Fruit fly (Drosophila melanogaster) whole organism, embryonic: ENCODE measurements around the gene CG6040.
A peak's percentile ranks its signal among the peaks of the same experiment; 100 is the strongest.

ENCODE experiments used
- Awh ChIP-seq: fragments of 200-800 bp; sonication (Bioruptor generic); IDR thresholded peaks from 2 replicates; pipeline ENCODE4, ENCODE4 v1.3.6; 2022; ENCODE audit warnings: missing biosample characterization, missing genetic modification characterization
- CG11696 ChIP-seq: fragments of 200-800 bp; sonication (Bioruptor generic); IDR thresholded peaks from 2 replicates; pipeline ENCODE4 v1.3.6; 2022; ENCODE audit warnings: missing biosample characterization, missing genetic modification characterization
- CG11723 ChIP-seq: fragments of 200-800 bp; sonication (Bioruptor generic); optimal IDR thresholded peaks from 2 replicates; lab custom pipeline; 2017; ENCODE audit warnings: missing biosample characterization, mild to moderate bottlenecking, missing genetic modification characterization
- CG12391 ChIP-seq: fragments of 200-800 bp; sonication (Bioruptor generic); optimal IDR thresholded peaks from 3 replicates; lab custom pipeline; 2018; ENCODE audit warnings: missing biosample characterization, mild to moderate bottlenecking, missing genetic modification characterization, moderate library complexity
- CG13624 ChIP-seq: fragments of 200-800 bp; sonication (Bioruptor generic); optimal IDR thresholded peaks from 2 replicates; lab custom pipeline; 2016; ENCODE audit warnings: missing biosample characterization, missing genetic modification characterization
- CG14014 ChIP-seq: fragments of 200-800 bp; sonication (Bioruptor generic); IDR thresholded peaks from 2 replicates; pipeline ENCODE4 v1.3.6; 2022; ENCODE audit warnings: missing biosample characterization, missing genetic modification characterization
- CG17328 ChIP-seq: fragments of 200-800 bp; sonication (Bioruptor generic); IDR thresholded peaks from 2 replicates; pipeline ENCODE4 v1.3.6; 2022; ENCODE audit warnings: missing biosample characterization, missing genetic modification characterization
- CG17361 ChIP-seq: fragments of 200-800 bp; sonication (Bioruptor generic); IDR thresholded peaks from 3 replicates; pipeline ENCODE4 v1.3.6; 2022; ENCODE audit warnings: missing biosample characterization, missing genetic modification characterization
- CG30431 ChIP-seq: fragments of 200-800 bp; sonication (Bioruptor generic); optimal IDR thresholded peaks from 2 replicates; lab custom pipeline; 2017; ENCODE audit warnings: missing biosample characterization, missing genetic modification characterization
- CG3065 ChIP-seq: fragments of 200-800 bp; sonication (Bioruptor generic); optimal IDR thresholded peaks from 2 replicates; lab custom pipeline; 2016; ENCODE audit warnings: missing biosample characterization, missing genetic modification characterization
- CG32767 ChIP-seq: fragments of 200-800 bp; sonication (Bioruptor generic); IDR thresholded peaks from 2 replicates; pipeline ENCODE4 v1.3.6; 2022; ENCODE audit warnings: missing biosample characterization, missing genetic modification characterization
- CG7839 ChIP-seq: fragments of 200-800 bp; sonication (Bioruptor generic); optimal IDR thresholded peaks from 3 replicates; lab custom pipeline; 2018; ENCODE audit warnings: missing biosample characterization, mild to moderate bottlenecking, missing genetic modification characterization, moderate library complexity
- CG8089 ChIP-seq: fragments of 200-800 bp; sonication (Bioruptor generic); optimal IDR thresholded peaks from 3 replicates; lab custom pipeline; 2016; ENCODE audit warnings: missing biosample characterization, missing genetic modification characterization
- CG9876 ChIP-seq: fragments of 200-800 bp; sonication (Bioruptor generic); optimal IDR thresholded peaks from 2 replicates; lab custom pipeline; 2016; ENCODE audit warnings: missing biosample characterization, missing genetic modification characterization
- Dll ChIP-seq: fragments of 200-800 bp; sonication (Bioruptor generic); IDR thresholded peaks from 4 replicates; pipeline ENCODE4 v1.3.6; 2022; ENCODE audit warnings: missing biosample characterization, missing genetic modification characterization; ENCODE audit not compliant: partially characterized antibody
- Doc2 ChIP-seq: fragments of 200-800 bp; sonication (Bioruptor generic); IDR thresholded peaks from 2 replicates; pipeline ENCODE4 v1.3.6; 2022; ENCODE audit warnings: missing biosample characterization, missing genetic modification characterization
- E2f1 ChIP-seq: fragments of 200-800 bp; sonication (Bioruptor generic); IDR thresholded peaks from 2 replicates; pipeline ENCODE4 v1.3.6; 2022; ENCODE audit warnings: missing biosample characterization, missing genetic modification characterization
- Fer3 ChIP-seq: fragments of 200-800 bp; sonication (Bioruptor generic); optimal IDR thresholded peaks from 2 replicates; lab custom pipeline; 2018; ENCODE audit warnings: missing biosample characterization, mild to moderate bottlenecking, missing genetic modification characterization, moderate library complexity
- HLHmδ ChIP-seq: fragments of 200-800 bp; sonication (Bioruptor generic); optimal IDR thresholded peaks from 2 replicates; lab custom pipeline; 2018; ENCODE audit warnings: missing biosample characterization, mild to moderate bottlenecking, missing genetic modification characterization, moderate library complexity
- Hey ChIP-seq: fragments of 200-800 bp; sonication (Bioruptor generic); optimal IDR thresholded peaks from 3 replicates; lab custom pipeline; 2018; ENCODE audit warnings: missing biosample characterization, mild to moderate bottlenecking, missing genetic modification characterization
- NC2α ChIP-seq: fragments of 200-800 bp; sonication (Bioruptor generic); optimal IDR thresholded peaks from 2 replicates; lab custom pipeline; 2016; ENCODE audit warnings: missing biosample characterization, missing genetic modification characterization
- NFAT ChIP-seq: fragments of 200-800 bp; sonication (Bioruptor generic); IDR thresholded peaks from 2 replicates; pipeline ENCODE4 v1.3.6; 2022; ENCODE audit warnings: missing biosample characterization, missing genetic modification characterization
- Side ChIP-seq: fragments of 200-800 bp; sonication (Bioruptor generic); optimal IDR thresholded peaks from 2 replicates; lab custom pipeline; 2016; ENCODE audit warnings: missing biosample characterization, missing genetic modification characterization
- Ssrp ChIP-seq: fragments of 200-800 bp; sonication (Bioruptor generic); optimal IDR thresholded peaks from 2 replicates; lab custom pipeline; 2018; ENCODE audit warnings: missing biosample characterization, mild to moderate bottlenecking, missing genetic modification characterization, moderate library complexity
- TFAM ChIP-seq: fragments of 200-800 bp; sonication (Bioruptor generic); optimal IDR thresholded peaks from 2 replicates; lab custom pipeline; 2017; ENCODE audit warnings: missing biosample characterization, missing genetic modification characterization, inconsistent platforms
- Xrp1 ChIP-seq: fragments of 200-800 bp; sonication (Bioruptor generic); IDR thresholded peaks from 2 replicates; pipeline ENCODE4 v1.3.6; 2022; ENCODE audit warnings: missing biosample characterization, missing genetic modification characterization
- abd-A ChIP-seq: fragments of 200-800 bp; sonication (Bioruptor generic); optimal IDR thresholded peaks from 3 replicates; lab custom pipeline; 2019; ENCODE audit warnings: missing biosample characterization, mild to moderate bottlenecking, missing genetic modification characterization, moderate library complexity
- ara ChIP-seq: fragments of 200-800 bp; sonication (Bioruptor generic); IDR thresholded peaks from 2 replicates; pipeline ENCODE4 v1.3.6; 2022; ENCODE audit warnings: missing biosample characterization, missing genetic modification characterization
- croc ChIP-seq: fragments of 200-800 bp; sonication (Bioruptor generic); conservative IDR thresholded peaks from 3 replicates; pipeline ENCODE4 v1.3.6; 2022; ENCODE audit warnings: missing biosample characterization, missing genetic modification characterization
- dmrt99B ChIP-seq: fragments of 200-800 bp; sonication (Bioruptor generic); optimal IDR thresholded peaks from 2 replicates; lab custom pipeline; 2018; ENCODE audit warnings: missing biosample characterization, mild to moderate bottlenecking, missing genetic modification characterization, moderate library complexity
- fd64A ChIP-seq: fragments of 200-800 bp; sonication (Bioruptor generic); optimal IDR thresholded peaks from 3 replicates; lab custom pipeline; 2018; ENCODE audit warnings: missing biosample characterization, mild to moderate bottlenecking, missing genetic modification characterization
- fu2 ChIP-seq: fragments of 200-800 bp; sonication (Bioruptor generic); optimal IDR thresholded peaks from 2 replicates; lab custom pipeline; 2016; ENCODE audit warnings: missing biosample characterization, missing genetic modification characterization
- hbn ChIP-seq: fragments of 200-800 bp; sonication (Bioruptor generic); IDR thresholded peaks from 2 replicates; pipeline ENCODE4 v1.3.6; 2022; ENCODE audit warnings: missing biosample characterization, missing genetic modification characterization; ENCODE audit not compliant: partially characterized antibody
- hkb ChIP-seq, 2 experiments: fragments of 200-800 bp in 1 of 2; fragments of >200 bp in 1 of 2; sonication (Bioruptor generic) in 1 of 2; IDR thresholded peaks in 1 of 2; optimal IDR thresholded peaks in 1 of 2; 2 replicates each; pipeline versions ENCODE4 v1.3.6 to Lab custom; 2017 to 2022; ENCODE audit warnings: missing biosample characterization in 1 of 2, missing genetic modification characterization in 1 of 2
- kni ChIP-seq: fragments of 200-800 bp; sonication (Bioruptor generic); optimal IDR thresholded peaks from 3 replicates; lab custom pipeline; 2017; ENCODE audit warnings: mild to moderate bottlenecking, missing biosample characterization, missing genetic modification reagents, missing genetic modification characterization
- knrl ChIP-seq: fragments of 200-800 bp; sonication (Bioruptor generic); IDR thresholded peaks from 3 replicates; pipeline ENCODE4 v1.3.6; 2022; ENCODE audit warnings: missing biosample characterization, missing genetic modification characterization; ENCODE audit not compliant: partially characterized antibody
- mld ChIP-seq: fragments of 200-800 bp; sonication (Bioruptor generic); IDR thresholded peaks from 3 replicates; pipeline ENCODE4 v1.3.6; 2022; ENCODE audit warnings: missing biosample characterization, missing genetic modification characterization; ENCODE audit not compliant: partially characterized antibody
- nau ChIP-seq: fragments of 200-800 bp; sonication (Bioruptor generic); optimal IDR thresholded peaks from 3 replicates; lab custom pipeline; 2017; ENCODE audit warnings: missing biosample characterization, mild to moderate bottlenecking, missing genetic modification characterization, missing genetic modification reagents
- nerfin-2 ChIP-seq: fragments of 200-800 bp; sonication (Bioruptor generic); IDR thresholded peaks from 2 replicates; pipeline ENCODE4 v1.3.6; 2022; ENCODE audit warnings: missing biosample characterization, missing genetic modification characterization; ENCODE audit not compliant: partially characterized antibody
- odd ChIP-seq: fragments of 200-800 bp; sonication (Bioruptor generic); optimal IDR thresholded peaks from 2 replicates; lab custom pipeline; 2017; ENCODE audit warnings: missing biosample characterization, mild to moderate bottlenecking, missing genetic modification characterization
- pan ChIP-seq, 4 experiments: fragments of >200 bp in 3 of 4; fragments of 200-800 bp in 1 of 4; sonication (Bioruptor generic) in 1 of 4; optimal IDR thresholded peaks in 3 of 4; IDR thresholded peaks in 1 of 4; 2 replicates each; pipeline versions ENCODE4 v1.3.6 to Lab custom; 2017 to 2022; ENCODE audit warnings: missing biosample characterization in 2 of 4, missing genetic modification characterization in 2 of 4, mixed read lengths in 1 of 4
- shn ChIP-seq: fragments of 200-800 bp; sonication (Bioruptor generic); optimal IDR thresholded peaks from 3 replicates; lab custom pipeline; 2016; ENCODE audit warnings: missing biosample characterization, missing genetic modification characterization
- sna ChIP-seq: fragments of 200-800 bp; sonication (Bioruptor generic); IDR thresholded peaks from 2 replicates; pipeline ENCODE4 v1.3.6; 2022; ENCODE audit warnings: missing biosample characterization, missing genetic modification characterization; ENCODE audit not compliant: partially characterized antibody
- stwl ChIP-seq: fragments of 200-800 bp; sonication (Bioruptor generic); optimal IDR thresholded peaks from 3 replicates; lab custom pipeline; 2018; ENCODE audit warnings: missing biosample characterization, mild to moderate bottlenecking, missing genetic modification characterization, moderate library complexity
- tna ChIP-seq: fragments of 200-800 bp; sonication (Bioruptor generic); IDR thresholded peaks from 2 replicates; pipeline ENCODE4 v1.3.6; 2022; ENCODE audit warnings: missing biosample characterization, missing genetic modification characterization; ENCODE audit not compliant: partially characterized antibody
- toy ChIP-seq: fragments of 200-800 bp; sonication (Bioruptor generic); IDR thresholded peaks from 2 replicates; pipeline ENCODE4 v1.3.6; 2022; ENCODE audit warnings: missing biosample characterization, missing genetic modification characterization
- wor ChIP-seq: fragments of 200-800 bp; sonication (Bioruptor generic); IDR thresholded peaks from 2 replicates; pipeline ENCODE4 v1.3.6; 2022; ENCODE audit warnings: missing biosample characterization, missing genetic modification characterization
- zen ChIP-seq: fragments of 200-800 bp; sonication (Bioruptor generic); optimal IDR thresholded peaks from 3 replicates; lab custom pipeline; 2018; ENCODE audit warnings: missing biosample characterization, mild to moderate bottlenecking, missing genetic modification characterization, moderate library complexity

The CG6040 gene

DNA sequence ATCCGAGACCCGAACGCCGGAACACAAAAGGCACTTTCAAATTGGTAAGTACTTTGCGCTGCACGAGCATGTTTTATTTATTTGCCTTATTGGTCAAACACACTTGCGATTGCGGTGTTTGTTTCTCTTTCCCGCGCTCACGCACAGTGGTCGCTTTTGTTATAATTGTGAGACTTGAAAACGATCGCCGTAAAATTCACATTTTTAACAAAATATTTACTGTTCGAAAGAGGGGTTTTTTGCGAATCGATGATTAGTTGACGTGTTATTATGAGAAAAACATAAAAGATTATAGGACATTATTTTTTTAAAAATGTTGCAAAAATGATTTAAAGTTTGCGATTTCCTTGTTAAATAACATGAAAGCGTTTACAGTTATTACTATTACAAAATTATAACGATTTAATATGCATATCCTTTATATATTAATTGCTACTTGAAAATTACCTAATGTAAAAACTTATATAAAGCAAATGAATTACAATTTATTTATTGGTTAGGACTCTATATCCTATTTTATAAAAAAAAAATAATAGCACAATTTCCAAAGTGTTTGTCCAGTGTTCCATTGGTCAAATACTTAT is 68.2 kb downstream of the CG6040 start (continued):
- no peak for TF ChIP-seq CG3065 (GFP tag; lab: Kevin White, UChicago)
- no peak for TF ChIP-seq CG30431 (GFP tag; lab: Kevin White, UChicago)
- no peak for TF ChIP-seq nerfin-2 (GFP tag; lab: Robert Waterston, UW)
- TF ChIP-seq TFAM (GFP tag; lab: Kevin White, UChicago): no peak
- peak; percentile 18 for TF ChIP-seq fu2 (GFP tag; lab: Kevin White, UChicago)
- peak; percentile 27 for TF ChIP-seq fd64A (GFP tag; lab: Kevin White, UChicago)
- TF ChIP-seq Hey: peak; percentile 38
- no peak for TF ChIP-seq HLHmδ (GFP tag; lab: Kevin White, UChicago)
- TF ChIP-seq Fer3 (tag; lab: Kevin White, UChicago): peak; percentile 54
- peak; percentile 73 for TF ChIP-seq CG17361 (GFP tag; lab: Robert Waterston, UW)
- peak; percentile 0 for TF ChIP-seq nau (GFP tag; lab: Kevin White, UChicago)
- TF ChIP-seq pan (optimal IDR thresholded peaks at IDR 0.05; lab: Kevin White, UChicago): no peak
- no peak for TF ChIP-seq pan (GFP tag; optimal IDR thresholded peaks at IDR 0.05 in 1 of 2, IDR thresholded peaks at IDR 0.05 in 1 of 2)
- no peak for TF ChIP-seq knrl (GFP tag; lab: Robert Waterston, UW)
- TF ChIP-seq CG13624 (GFP tag; lab: Kevin White, UChicago): no peak
- TF ChIP-seq mld (GFP tag; lab: Robert Waterston, UW): no peak
- no peak for TF ChIP-seq stwl (tag; lab: Kevin White, UChicago)
- no peak for TF ChIP-seq hkb (optimal IDR thresholded peaks at IDR 0.05; lab: Kevin White, UChicago)
- TF ChIP-seq hkb (GFP tag; IDR thresholded peaks at IDR 0.05; lab: Robert Waterston, UW): 0 out of 2 replicates have a peak, but pooled peaks have one; percentile 36
- no peak for TF ChIP-seq sna
- TF ChIP-seq NC2α: peak; percentile 27
- no peak for TF ChIP-seq tna
- no peak for TF ChIP-seq croc (GFP tag; lab: Robert Waterston, UW)
- no peak for TF ChIP-seq kni
- TF ChIP-seq CG7839: peak; percentile 54
- no peak for TF ChIP-seq CG9876 (GFP tag; lab: Kevin White, UChicago)
- TF ChIP-seq zen: no peak
- TF ChIP-seq toy (GFP tag; lab: Robert Waterston, UW): no peak
- TF ChIP-seq E2f1 (GFP tag; lab: Robert Waterston, UW): peak; percentile 52
- TF ChIP-seq CG32767 (GFP tag; lab: Robert Waterston, UW): 0 out of 2 replicates have a peak, but pooled peaks have one; percentile 17
- TF ChIP-seq CG17328: peak; percentile 39; the same call in 1 of the 2 replicates
- TF ChIP-seq ara (GFP tag; lab: Robert Waterston, UW): no peak
- TF ChIP-seq Doc2 (GFP tag; lab: Robert Waterston, UW): no peak
- no peak for TF ChIP-seq abd-A (tag; lab: Kevin White, UChicago)
- peak; percentile 29 for TF ChIP-seq CG11723
- TF ChIP-seq hbn (GFP tag; lab: Robert Waterston, UW): no peak
- TF ChIP-seq Awh (GFP tag; lab: Robert Waterston, UW): peak; percentile 10; the same call in 1 of the 2 replicates
- no peak for TF ChIP-seq Dll
- TF ChIP-seq CG11696 (GFP tag; lab: Robert Waterston, UW): no peak
- peak; percentile 33 for TF ChIP-seq Ssrp (tag; lab: Kevin White, UChicago)
- TF ChIP-seq odd: peak; percentile 17
- TF ChIP-seq NFAT (GFP tag; lab: Robert Waterston, UW): no peak
- TF ChIP-seq wor (GFP tag; lab: Robert Waterston, UW): no peak
- no peak for TF ChIP-seq Side (GFP tag; lab: Kevin White, UChicago)
- TF ChIP-seq shn (GFP tag; lab: Kevin White, UChicago): peak; percentile 56
- TF ChIP-seq dmrt99B: peak; percentile 62
- TF ChIP-seq CG14014 (GFP tag; lab: Robert Waterston, UW): peak; percentile 12; the same call in 1 of the 2 replicates
- TF ChIP-seq Xrp1 (GFP tag; lab: Robert Waterston, UW): peak; percentile 38; the same call in 1 of the 2 replicates
- peak; percentile 61 for TF ChIP-seq CG12391 (tag; lab: Kevin White, UChicago)
- peak; percentile 32 for TF ChIP-seq CG8089 (GFP tag; lab: Kevin White, UChicago)
